Worm (Caenorhabditis elegans): ENCODE data around the gene srh-118.

DNA sequence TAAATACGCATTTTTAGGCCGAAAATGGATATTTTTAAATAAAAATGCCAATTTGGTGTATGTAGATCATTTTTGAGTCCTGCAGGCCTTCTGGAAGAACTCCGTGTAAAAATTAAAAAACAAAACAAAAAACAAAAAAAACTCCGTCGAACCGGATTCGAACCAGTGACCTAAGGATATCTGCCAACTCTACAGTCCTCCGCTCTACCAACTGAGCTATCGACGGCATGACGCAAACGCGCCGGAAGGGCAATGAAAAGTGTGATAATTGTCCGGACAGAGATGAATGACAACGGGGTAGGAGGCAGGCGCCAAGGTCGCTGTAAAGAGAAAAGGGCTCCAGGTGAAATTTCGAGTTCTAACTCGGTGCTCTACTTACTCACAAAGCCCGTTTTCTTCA lies 46.3 kb upstream of the srh-118 start:
- no peak for TF ChIP-seq ceh-43 (GFP tag; optimal IDR thresholded peaks at IDR 0.05)
- no peak for TF ChIP-seq unc-62 (GFP tag; optimal IDR thresholded peaks at IDR 0.05)
- no peak for TF ChIP-seq mep-1 (tag; optimal IDR thresholded peaks at IDR 0.05)
- no peak for TF ChIP-seq ztf-11 (tag; optimal IDR thresholded peaks at IDR 0.05)

Measured in whole organism, mixed stage, embryonic.